Fruit fly (Drosophila melanogaster): ENCODE results near the gene CG42374.

- TF ChIP-seq CG8478 (optimal IDR thresholded peaks at IDR 0.05) = no peak
- no peak for TF ChIP-seq CTCF (optimal IDR thresholded peaks at IDR 0.05)
These were observed 34.1 kb upstream of the CG42374 start for dm6 chr3L:19229491-19229890.

Measured in S2 (cell line).